Fruit fly (Drosophila melanogaster): ENCODE data around the gene CG12268.
A peak's percentile ranks its signal among the peaks of the same experiment; 100 is the strongest.

Gene CG12268

DNA sequence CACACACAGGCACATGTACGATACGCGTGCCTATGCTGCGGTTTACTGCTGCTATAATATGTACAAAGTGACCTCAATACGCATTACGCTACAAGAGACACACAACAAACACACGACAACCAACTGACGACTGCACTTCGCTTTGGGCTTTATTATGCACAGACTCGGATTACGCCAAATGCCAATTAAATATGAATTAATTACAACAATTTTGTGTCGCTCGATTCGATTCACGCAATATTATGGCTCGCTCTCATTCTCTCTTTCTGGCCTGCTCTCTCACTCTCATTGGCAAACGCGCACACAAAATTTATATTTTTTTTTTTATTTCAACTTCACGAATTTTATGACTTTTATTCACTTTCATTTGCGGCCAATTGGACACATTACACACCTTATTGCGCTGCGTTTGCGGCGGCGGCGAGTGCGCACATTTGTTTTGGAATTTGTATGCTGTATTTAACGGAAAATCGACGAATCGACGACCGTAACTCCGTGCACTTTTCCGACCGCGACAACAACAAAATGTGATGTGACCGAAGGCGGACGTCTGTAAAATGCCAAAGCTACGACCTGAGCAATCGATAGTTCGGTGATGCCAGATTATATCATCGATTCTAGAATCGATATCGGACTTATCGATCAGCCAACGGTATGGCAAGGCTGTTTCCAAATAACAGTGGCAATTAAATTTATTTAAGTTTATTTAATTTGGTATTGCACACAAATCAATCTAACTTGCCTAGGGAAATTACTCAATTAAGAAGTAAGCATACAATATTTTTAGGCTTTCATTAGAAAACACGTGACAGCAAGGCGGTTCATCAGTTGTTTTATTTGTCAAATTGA lies 25.5 kb downstream of the CG12268 start, which contains the start of the genes sba and CG31141 (continued):
- TF ChIP-seq grau (tag; optimal IDR thresholded peaks at IDR 0.05) (peak; percentile 21), Doc2 (GFP tag; IDR thresholded peaks at IDR 0.05) (no peak), CG10366 (GFP tag; IDR thresholded peaks at IDR 0.05) (no peak), CG4730 (GFP tag; IDR thresholded peaks at IDR 0.05) (no peak), bab2 (GFP tag; optimal IDR thresholded peaks at IDR 0.05) (no peak), CG34422 (GFP tag; IDR thresholded peaks at IDR 0.05) (peak; percentile 70; the same call in 1 of the 3 replicates), CG3838 (GFP tag; optimal IDR thresholded peaks at IDR 0.05) (no peak), esg (GFP tag; conservative IDR thresholded peaks at IDR 0.05) (no peak), Sry-δ (GFP tag; optimal IDR thresholded peaks at IDR 0.05) (peak; percentile 78), CG17186 (GFP tag; optimal IDR thresholded peaks at IDR 0.05) (peak; percentile 27), vvl (GFP tag; IDR thresholded peaks at IDR 0.05) (peak; percentile 45), chif (GFP tag; optimal IDR thresholded peaks at IDR 0.05) (no peak), Tbp (GFP tag; optimal IDR thresholded peaks at IDR 0.05) (no peak), fru (optimal IDR thresholded peaks at IDR 0.05) (no peak), Gug (GFP tag; IDR thresholded peaks at IDR 0.05) (no peak), YL-1 (GFP tag; optimal IDR thresholded peaks at IDR 0.05) (peak; percentile 74), CG11456 (GFP tag; IDR thresholded peaks at IDR 0.05) (peak; percentile 47; the same call in 1 of the 3 replicates), CG8478 (optimal IDR thresholded peaks at IDR 0.05) (peak; percentile 79), sisA (GFP tag; IDR thresholded peaks at IDR 0.05) (no peak), twi (tag; optimal IDR thresholded peaks at IDR 0.05) (no peak), shn (GFP tag; optimal IDR thresholded peaks at IDR 0.05) (no peak), CG10147 (GFP tag; optimal IDR thresholded peaks at IDR 0.05) (peak; percentile 45), CG3847 (GFP tag; IDR thresholded peaks at IDR 0.05) (peak; percentile 71), ro (GFP tag; IDR thresholded peaks at IDR 0.05) (no peak), CG10431 (GFP tag; optimal IDR thresholded peaks at IDR 0.05) (peak; percentile 3), klu (GFP tag; IDR thresholded peaks at IDR 0.05) (no peak), hkb (optimal IDR thresholded peaks at IDR 0.05) (no peak), hkb (GFP tag; IDR thresholded peaks at IDR 0.05) (peak; percentile 50), Hsf (GFP tag; optimal IDR thresholded peaks at IDR 0.05) (peak; percentile 17), CG9727 (GFP tag; optimal IDR thresholded peaks at IDR 0.05) (no peak), inv (GFP tag; IDR thresholded peaks at IDR 0.05; ENCODE audit: partially characterized antibody) (peak; percentile 78; the same call in 1 of the 2 replicates), Dip2 (GFP tag; IDR thresholded peaks at IDR 0.05) (no peak), fd3F (GFP tag; optimal IDR thresholded peaks at IDR 0.05) (no peak), CG6654 (GFP tag; optimal IDR thresholded peaks at IDR 0.05) (no peak), CG17829 (tag; optimal IDR thresholded peaks at IDR 0.05) (peak; percentile 3), sna (GFP tag; IDR thresholded peaks at IDR 0.05; ENCODE audit: partially characterized antibody) (peak; percentile 73), fd64A (GFP tag; optimal IDR thresholded peaks at IDR 0.05) (no peak), CG6765 (GFP tag; optimal IDR thresholded peaks at IDR 0.05) (peak; percentile 28), cwo (GFP tag; optimal IDR thresholded peaks at IDR 0.05) (no peak), dysf (GFP tag; IDR thresholded peaks at IDR 0.05) (no peak), Dp (GFP tag; optimal IDR thresholded peaks at IDR 0.05) (peak; percentile 71), gce (GFP tag; IDR thresholded peaks at IDR 0.05) (no peak), Nf-YC (tag; optimal IDR thresholded peaks at IDR 0.05) (peak; percentile 2), CG16779 (GFP tag; IDR thresholded peaks at IDR 0.05) (no peak), CG3407 (GFP tag; optimal IDR thresholded peaks at IDR 0.05) (no peak), fd96Cb (tag; optimal IDR thresholded peaks at IDR 0.05) (no peak), Drgx (GFP tag; IDR thresholded peaks at IDR 0.05) (no peak), CG8089 (GFP tag; optimal IDR thresholded peaks at IDR 0.05) (no peak), Antp (GFP tag; optimal IDR thresholded peaks at IDR 0.05) (no peak), knrl (GFP tag; IDR thresholded peaks at IDR 0.05; ENCODE audit: partially characterized antibody) (peak; percentile 87), CG14965 (GFP tag; optimal IDR thresholded peaks at IDR 0.05; ENCODE audit: borderline replicate concordance) (no peak)

Data from whole organism, embryonic.